Comparison of ENCODE assay signal across 5 worm cellular contexts in the genomic region with DNA sequence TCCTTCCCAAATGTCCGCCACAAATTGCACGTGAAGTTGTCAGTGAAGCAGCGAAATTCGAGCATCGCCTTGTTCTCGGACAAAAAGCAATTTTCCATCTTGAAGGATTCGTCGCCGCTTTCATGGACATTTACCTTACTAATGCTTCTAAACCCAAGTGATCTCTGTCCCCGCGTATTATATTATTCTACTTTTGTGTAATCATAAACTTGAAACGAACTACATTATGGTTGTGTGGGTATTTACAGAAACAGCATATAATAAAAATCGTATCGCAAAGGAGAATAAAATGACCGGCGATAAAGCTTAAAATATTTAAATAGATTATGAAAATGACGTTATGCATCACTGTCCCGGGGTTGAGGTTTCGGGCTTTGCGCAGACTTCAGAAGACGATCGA.
TF ChIP-seq lines count a peak whose summit lies in the region.

No protein-coding gene starts in this region.

TF ChIP-seq in whole organism, L1 larva, 84 proteins besides CTCF, POLR2A, EP300 and RAD21:
- TF ChIP-seq swsn-7 (tag; optimal IDR thresholded peaks at IDR 0.05; lab: Kevin White, UChicago) (no peak), aly-2 (tag; optimal IDR thresholded peaks at IDR 0.05; lab: Kevin White, UChicago) (peak; percentile 13)
TF ChIP-seq in whole organism, L1 larva: peak in this region for 1.

TF ChIP-seq in whole organism, L2 larva, 48 proteins besides CTCF, POLR2A, EP300 and RAD21:
- peak; percentile 27 for TF ChIP-seq nhr-129 (tag; optimal IDR thresholded peaks at IDR 0.05; lab: Kevin White, UChicago)
- no peak for TF ChIP-seq mab-5 (tag; optimal IDR thresholded peaks at IDR 0.05; lab: Kevin White, UChicago)
- TF ChIP-seq snpc-4 (tag; optimal IDR thresholded peaks at IDR 0.05; lab: Kevin White, UChicago): no peak

TF ChIP-seq in whole organism, L3 larva, 47 proteins besides CTCF, POLR2A, EP300 and RAD21:
- TF ChIP-seq tbx-2 (tag; optimal IDR thresholded peaks at IDR 0.05; lab: Kevin White, UChicago) (no peak), aly-2 (tag; optimal IDR thresholded peaks at IDR 0.05; lab: Kevin White, UChicago) (peak; percentile 30)

TF ChIP-seq in whole organism, L4 larva, 104 proteins besides CTCF, POLR2A, EP300 and RAD21:
- TF ChIP-seq lin-1 (GFP tag; IDR thresholded peaks at IDR 0.05; lab: Robert Waterston, UW) (no peak), lin-13 (GFP tag; optimal IDR thresholded peaks at IDR 0.05; lab: Kevin White, UChicago) (no peak), ceh-62 (tag; optimal IDR thresholded peaks at IDR 0.05; lab: Kevin White, UChicago) (no peak), daf-16 (GFP tag; optimal IDR thresholded peaks at IDR 0.05; lab: Kevin White, UChicago) (no peak), daf-16 (tag; optimal IDR thresholded peaks at IDR 0.05; lab: Kevin White, UChicago) (peak; percentile 37), F49E8.2 (tag; optimal IDR thresholded peaks at IDR 0.05; lab: Kevin White, UChicago; ENCODE audit: borderline replicate concordance) (peak; percentile 44), lin-38 (GFP tag; IDR thresholded peaks at IDR 0.05; lab: Robert Waterston, UW) (peak; percentile 62), snpc-4 (tag; optimal IDR thresholded peaks at IDR 0.05; lab: Kevin White, UChicago) (no peak), nhr-237 (tag; optimal IDR thresholded peaks at IDR 0.05; lab: Kevin White, UChicago) (no peak), gei-8 (GFP tag; optimal IDR thresholded peaks at IDR 0.05; lab: Kevin White, UChicago) (no peak), tag-97 (GFP tag; IDR thresholded peaks at IDR 0.05; lab: Robert Waterston, UW) (no peak), sdz-12 (GFP tag; optimal IDR thresholded peaks at IDR 0.05; lab: Kevin White, UChicago) (no peak), unc-130 (GFP tag; optimal IDR thresholded peaks at IDR 0.05; lab: Kevin White, UChicago) (peak; percentile 26), spr-3 (GFP tag; optimal IDR thresholded peaks at IDR 0.05; lab: Kevin White, UChicago) (no peak), T26A8.4 (GFP tag; IDR thresholded peaks at IDR 0.05; lab: Robert Waterston, UW) (no peak)
TF ChIP-seq in whole organism, L4 larva: peak in this region for 4.

TF ChIP-seq in whole organism, young adult, 124 proteins besides CTCF, POLR2A, EP300 and RAD21 (continues in another document):
- no peak for TF ChIP-seq aptf-3 (GFP tag; IDR thresholded peaks at IDR 0.05; lab: Robert Waterston, UW)
- no peak for TF ChIP-seq snpc-4 (GFP tag; optimal IDR thresholded peaks at IDR 0.05; lab: Kevin White, UChicago)
- peak in 2 of 4 experiments; percentile 47 to 53 for TF ChIP-seq snpc-4 (tag; optimal IDR thresholded peaks at IDR 0.05; lab: Kevin White, UChicago)
- TF ChIP-seq C06A6.2 (GFP tag; conservative IDR thresholded peaks at IDR 0.05; lab: Robert Waterston, UW): no peak
- TF ChIP-seq ztf-25 (GFP tag; IDR thresholded peaks at IDR 0.05; lab: Robert Waterston, UW): no peak
- 0 out of 2 replicates have a peak, but pooled peaks have one; percentile 7 for TF ChIP-seq nfyb-1 (GFP tag; IDR thresholded peaks at IDR 0.05; lab: Robert Waterston, UW)
- peak; percentile 60 for TF ChIP-seq ZK185.1 (tag; optimal IDR thresholded peaks at IDR 0.05; lab: Kevin White, UChicago; ENCODE audit: poor library complexity, severe bottlenecking)
- TF ChIP-seq madf-6 (GFP tag; IDR thresholded peaks at IDR 0.05; lab: Robert Waterston, UW): peak; percentile 58
- no peak for TF ChIP-seq ceh-27 (GFP tag; optimal IDR thresholded peaks at IDR 0.05; lab: Kevin White, UChicago)
- TF ChIP-seq D2030.7 (GFP tag; IDR thresholded peaks at IDR 0.05; lab: Robert Waterston, UW): peak; percentile 20; the same call in 1 of the 2 replicates
- peak; percentile 4 for TF ChIP-seq nhr-90 (tag; optimal IDR thresholded peaks at IDR 0.05; lab: Kevin White, UChicago)
- TF ChIP-seq Y53G8AR.9 (GFP tag; conservative IDR thresholded peaks at IDR 0.05; lab: Robert Waterston, UW): no peak; the same call in 1 of the 2 replicates
- no peak for TF ChIP-seq sea-2 (GFP tag; IDR thresholded peaks at IDR 0.05; lab: Robert Waterston, UW)
- peak; percentile 63 for TF ChIP-seq B0336.3 (GFP tag; IDR thresholded peaks at IDR 0.05; lab: Robert Waterston, UW)
- peak; percentile 41 for TF ChIP-seq hmg-1.2 (GFP tag; IDR thresholded peaks at IDR 0.05; lab: Robert Waterston, UW)
- peak; percentile 34 for TF ChIP-seq repo-1 (tag; optimal IDR thresholded peaks at IDR 0.05; lab: Kevin White, UChicago)
- TF ChIP-seq ama-1 (optimal IDR thresholded peaks at IDR 0.05; lab: Kevin White, UChicago): no peak
- TF ChIP-seq ama-1 (GFP tag; optimal IDR thresholded peaks at IDR 0.05; lab: Kevin White, UChicago): peak in 1 of 2 experiments; percentile 90
- no peak for TF ChIP-seq somi-1 (GFP tag; optimal IDR thresholded peaks at IDR 0.05; lab: Kevin White, UChicago)
- no peak for TF ChIP-seq nfya-2 (GFP tag; IDR thresholded peaks at IDR 0.05; lab: Robert Waterston, UW)
- TF ChIP-seq hrde-1 (tag; optimal IDR thresholded peaks at IDR 0.05; lab: Kevin White, UChicago; ENCODE audit: borderline replicate concordance): peak; percentile 88
- peak; percentile 8 for TF ChIP-seq lin-54 (GFP tag; optimal IDR thresholded peaks at IDR 0.05; lab: Kevin White, UChicago)
- TF ChIP-seq lin-40 (tag; optimal IDR thresholded peaks at IDR 0.05; lab: Kevin White, UChicago): no peak
- TF ChIP-seq madf-3 (GFP tag; IDR thresholded peaks at IDR 0.05; lab: Robert Waterston, UW): 0 out of 2 replicates have a peak, but pooled peaks have one; percentile 16
- TF ChIP-seq dpl-1 (GFP tag; optimal IDR thresholded peaks at IDR 0.05; lab: Kevin White, UChicago): no peak
- no peak for TF ChIP-seq ztf-28 (GFP tag; IDR thresholded peaks at IDR 0.05; lab: Robert Waterston, UW)
- TF ChIP-seq die-1 (tag; optimal IDR thresholded peaks at IDR 0.05; lab: Kevin White, UChicago): no peak
- peak; percentile 35 for TF ChIP-seq attf-5 (GFP tag; optimal IDR thresholded peaks at IDR 0.05; lab: Kevin White, UChicago)
- TF ChIP-seq mes-4 (tag; optimal IDR thresholded peaks at IDR 0.05; lab: Kevin White, UChicago): no peak
- no peak for TF ChIP-seq ceh-100 (GFP tag; IDR thresholded peaks at IDR 0.05; lab: Robert Waterston, UW)
- TF ChIP-seq F39B2.1 (GFP tag; IDR thresholded peaks at IDR 0.05; lab: Robert Waterston, UW): 0 out of 2 replicates have a peak, but pooled peaks have one; percentile 17
- TF ChIP-seq rec-8 (tag; optimal IDR thresholded peaks at IDR 0.05; lab: Kevin White, UChicago): peak in 1 of 2 experiments; percentile 4
- no peak for TF ChIP-seq cebp-2 (GFP tag; IDR thresholded peaks at IDR 0.05; lab: Robert Waterston, UW)
- TF ChIP-seq sptf-2 (GFP tag; optimal IDR thresholded peaks at IDR 0.05; lab: Kevin White, UChicago): no peak
- TF ChIP-seq B0035.1 (tag; optimal IDR thresholded peaks at IDR 0.05; lab: Kevin White, UChicago): peak; percentile 2
- no peak for TF ChIP-seq F37B4.10 (GFP tag; IDR thresholded peaks at IDR 0.05; lab: Robert Waterston, UW)
- TF ChIP-seq Y56A3A.18 (GFP tag; IDR thresholded peaks at IDR 0.05; lab: Robert Waterston, UW): no peak
- TF ChIP-seq F10E7.11 (tag; optimal IDR thresholded peaks at IDR 0.05; lab: Kevin White, UChicago): no peak
- 0 out of 2 replicates have a peak, but pooled peaks have one; percentile 30 for TF ChIP-seq ekl-4 (GFP tag; IDR thresholded peaks at IDR 0.05; lab: Robert Waterston, UW)
- TF ChIP-seq mxl-1 (tag; optimal IDR thresholded peaks at IDR 0.05; lab: Kevin White, UChicago): peak; percentile 39
- peak; percentile 1 for TF ChIP-seq T26A5.8 (tag; optimal IDR thresholded peaks at IDR 0.05; lab: Kevin White, UChicago)
- no peak for TF ChIP-seq egrh-3 (GFP tag; IDR thresholded peaks at IDR 0.05; lab: Robert Waterston, UW)
- no peak for TF ChIP-seq xnd-1 (tag; optimal IDR thresholded peaks at IDR 0.05; lab: Kevin White, UChicago)
- TF ChIP-seq nhr-179 (tag; optimal IDR thresholded peaks at IDR 0.05; lab: Kevin White, UChicago): no peak
- no peak for TF ChIP-seq lir-1 (GFP tag; conservative IDR thresholded peaks at IDR 0.05; lab: Robert Waterston, UW)
- TF ChIP-seq pbrm-1 (GFP tag; IDR thresholded peaks at IDR 0.05; lab: Robert Waterston, UW): no peak
- no peak for TF ChIP-seq tbp1 (GFP tag; optimal IDR thresholded peaks at IDR 0.05; lab: Kevin White, UChicago)
- peak; percentile 66; the same call in 1 of the 2 replicates for TF ChIP-seq hsf-1 (GFP tag; IDR thresholded peaks at IDR 0.05; lab: Robert Waterston, UW)
- 0 out of 2 replicates have a peak, but pooled peaks have one; percentile 13 for TF ChIP-seq Y95B8A.8 (GFP tag; IDR thresholded peaks at IDR 0.05; lab: Robert Waterston, UW)
- TF ChIP-seq let-607 (tag; optimal IDR thresholded peaks at IDR 0.05; lab: Kevin White, UChicago): no peak
- peak; percentile 34 for TF ChIP-seq snpc-3.4 (tag; optimal IDR thresholded peaks at IDR 0.05; lab: Kevin White, UChicago)
- peak; percentile 19 for TF ChIP-seq chd-7 (tag; optimal IDR thresholded peaks at IDR 0.05; lab: Kevin White, UChicago)
- TF ChIP-seq fkh-3 (tag; optimal IDR thresholded peaks at IDR 0.05; lab: Kevin White, UChicago): no peak
- peak; percentile 68; the same call in 1 of the 2 replicates for TF ChIP-seq lin-26 (GFP tag; IDR thresholded peaks at IDR 0.05; lab: Robert Waterston, UW)
- TF ChIP-seq ztf-26 (tag; optimal IDR thresholded peaks at IDR 0.05; lab: Kevin White, UChicago): no peak
- peak; percentile 27 for TF ChIP-seq lsl-1 (GFP tag; optimal IDR thresholded peaks at IDR 0.05; lab: Kevin White, UChicago)
- no peak for TF ChIP-seq nfya-1 (tag; optimal IDR thresholded peaks at IDR 0.05; lab: Kevin White, UChicago; ENCODE audit: borderline replicate concordance, insufficient read depth)
- peak; percentile 52; the same call in 1 of the 2 replicates for TF ChIP-seq dox-1 (GFP tag; IDR thresholded peaks at IDR 0.05; lab: Robert Waterston, UW)
- TF ChIP-seq cebp-1 (GFP tag; IDR thresholded peaks at IDR 0.05; lab: Robert Waterston, UW): no peak
- TF ChIP-seq cebp-1 (tag; optimal IDR thresholded peaks at IDR 0.05; lab: Kevin White, UChicago): peak; percentile 34
- peak; percentile 48 for TF ChIP-seq athp-1 (tag; optimal IDR thresholded peaks at IDR 0.05; lab: Kevin White, UChicago)
- TF ChIP-seq ceh-91 (GFP tag; IDR thresholded peaks at IDR 0.05; lab: Robert Waterston, UW): 0 out of 2 replicates have a peak, but pooled peaks have one; percentile 8
- TF ChIP-seq Y79H2A.3 (GFP tag; conservative IDR thresholded peaks at IDR 0.05; lab: Robert Waterston, UW): peak; percentile 78; the same call in 1 of the 2 replicates
- peak; percentile 18 for TF ChIP-seq snpc-1.3 (tag; optimal IDR thresholded peaks at IDR 0.05; lab: Kevin White, UChicago; ENCODE audit: insufficient read depth)
